Fruit fly (Drosophila melanogaster): ENCODE results near the gene CG14423.

DNA sequence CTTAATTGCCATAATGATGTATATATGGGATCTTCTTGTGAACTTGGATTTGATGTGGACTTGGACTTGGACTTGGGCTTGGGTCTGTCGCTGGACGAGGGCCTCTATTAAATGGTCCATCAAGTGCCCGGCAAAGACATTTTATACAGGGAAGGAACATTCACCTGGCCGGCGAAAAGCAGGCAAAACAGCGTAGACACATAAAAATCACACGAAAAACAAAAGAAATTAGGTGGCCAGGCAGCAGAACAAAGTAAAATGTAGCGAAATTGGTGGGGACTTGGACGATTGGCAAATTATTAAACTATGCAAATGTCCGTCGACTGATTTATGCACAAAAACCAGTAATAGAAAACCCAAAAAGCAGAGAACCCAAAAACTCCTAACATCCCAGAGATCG is 18.0 kb upstream of the CG14423 start, which contains the start of gene CG14424:
- no peak for TF ChIP-seq CG7045 (GFP tag; optimal IDR thresholded peaks at IDR 0.05)
- TF ChIP-seq toe (GFP tag; optimal IDR thresholded peaks at IDR 0.05) = no peak
